Comparison of ENCODE assay signal across 1 fruit fly cellular context in genomic region chr3R:30550044-30550443, dm6.
TF ChIP-seq lines count a peak whose summit lies in the region.

No protein-coding gene starts in this region.

TF ChIP-seq in whole organism, embryonic, 481 proteins besides CTCF, POLR2A, EP300 and RAD21 (continued from another document):
- TF ChIP-seq pros (GFP tag; optimal IDR thresholded peaks at IDR 0.05; lab: Kevin White, UChicago) (no peak), Hey (tag; optimal IDR thresholded peaks at IDR 0.05; lab: Kevin White, UChicago) (no peak), CG9437 (GFP tag; optimal IDR thresholded peaks at IDR 0.05; lab: Kevin White, UChicago) (no peak), CG7839 (tag; optimal IDR thresholded peaks at IDR 0.05; lab: Kevin White, UChicago) (peak; percentile 35), lola (GFP tag; optimal IDR thresholded peaks at IDR 0.05; lab: Kevin White, UChicago) (no peak), br (optimal IDR thresholded peaks at IDR 0.05; lab: Kevin White, UChicago) (no peak), nau (GFP tag; optimal IDR thresholded peaks at IDR 0.05; lab: Kevin White, UChicago) (no peak), CG10147 (GFP tag; optimal IDR thresholded peaks at IDR 0.05; lab: Kevin White, UChicago) (peak; percentile 4), CG17612 (GFP tag; IDR thresholded peaks at IDR 0.05; lab: Robert Waterston, UW) (no peak), pita (GFP tag; optimal IDR thresholded peaks at IDR 0.05; lab: Kevin White, UChicago) (no peak), CG3065 (GFP tag; optimal IDR thresholded peaks at IDR 0.05; lab: Kevin White, UChicago) (no peak), CG4730 (GFP tag; IDR thresholded peaks at IDR 0.05; lab: Robert Waterston, UW) (no peak), CG31388 (GFP tag; optimal IDR thresholded peaks at IDR 0.05; lab: Kevin White, UChicago) (no peak), ems (GFP tag; optimal IDR thresholded peaks at IDR 0.05; lab: Kevin White, UChicago) (no peak), BEAF-32 (GFP tag; optimal IDR thresholded peaks at IDR 0.05; lab: Kevin White, UChicago) (no peak), CG34422 (GFP tag; IDR thresholded peaks at IDR 0.05; lab: Robert Waterston, UW) (no peak), CG10462 (GFP tag; optimal IDR thresholded peaks at IDR 0.05; lab: Kevin White, UChicago) (no peak), CG8944 (GFP tag; optimal IDR thresholded peaks at IDR 0.05; lab: Kevin White, UChicago) (no peak), CG9876 (GFP tag; optimal IDR thresholded peaks at IDR 0.05; lab: Kevin White, UChicago) (no peak), HHEX (GFP tag; optimal IDR thresholded peaks at IDR 0.05; lab: Kevin White, UChicago) (peak; percentile 5), CG11456 (GFP tag; IDR thresholded peaks at IDR 0.05; lab: Robert Waterston, UW) (no peak), fd102C (GFP tag; optimal IDR thresholded peaks at IDR 0.05; lab: Kevin White, UChicago) (no peak), knrl (GFP tag; IDR thresholded peaks at IDR 0.05; lab: Robert Waterston, UW; ENCODE audit: partially characterized antibody) (no peak), CG14710 (tag; optimal IDR thresholded peaks at IDR 0.05; lab: Kevin White, UChicago) (no peak), kay (GFP tag; optimal IDR thresholded peaks at IDR 0.05; lab: Kevin White, UChicago) (no peak), gcm2 (GFP tag; optimal IDR thresholded peaks at IDR 0.05; lab: Kevin White, UChicago) (no peak), Doc3 (GFP tag; IDR thresholded peaks at IDR 0.05; lab: Robert Waterston, UW; ENCODE audit: partially characterized antibody) (no peak), esg (GFP tag; conservative IDR thresholded peaks at IDR 0.05; lab: Robert Waterston, UW) (no peak), nerfin-2 (GFP tag; IDR thresholded peaks at IDR 0.05; lab: Robert Waterston, UW; ENCODE audit: partially characterized antibody) (no peak), row (GFP tag; IDR thresholded peaks at IDR 0.05; lab: Robert Waterston, UW) (peak; percentile 53), tap (tag; optimal IDR thresholded peaks at IDR 0.05; lab: Kevin White, UChicago) (no peak), CG13296 (GFP tag; optimal IDR thresholded peaks at IDR 0.05; lab: Kevin White, UChicago) (no peak), CG10979 (tag; optimal IDR thresholded peaks at IDR 0.05; lab: Kevin White, UChicago) (no peak), CG10654 (GFP tag; optimal IDR thresholded peaks at IDR 0.05; lab: Kevin White, UChicago) (no peak), CG12659 (GFP tag; optimal IDR thresholded peaks at IDR 0.05; lab: Kevin White, UChicago) (peak; percentile 7), Scr (GFP tag; IDR thresholded peaks at IDR 0.05; lab: Robert Waterston, UW; ENCODE audit: partially characterized antibody) (no peak), CG17802 (tag; optimal IDR thresholded peaks at IDR 0.05; lab: Kevin White, UChicago) (no peak), Dbx (GFP tag; IDR thresholded peaks at IDR 0.05; lab: Robert Waterston, UW) (peak; percentile 37; the same call in 1 of the 3 replicates), CG10959 (GFP tag; IDR thresholded peaks at IDR 0.05; lab: Robert Waterston, UW) (no peak), CG12391 (tag; optimal IDR thresholded peaks at IDR 0.05; lab: Kevin White, UChicago) (no peak), CG4854 (GFP tag; optimal IDR thresholded peaks at IDR 0.05; lab: Kevin White, UChicago) (no peak), Dip3 (GFP tag; optimal IDR thresholded peaks at IDR 0.05; lab: Kevin White, UChicago) (no peak), aop (GFP tag; IDR thresholded peaks at IDR 0.05; lab: Robert Waterston, UW) (no peak), hbn (GFP tag; IDR thresholded peaks at IDR 0.05; lab: Robert Waterston, UW; ENCODE audit: partially characterized antibody) (no peak), mam (GFP tag; optimal IDR thresholded peaks at IDR 0.05; lab: Kevin White, UChicago) (peak; percentile 47), ind (GFP tag; optimal IDR thresholded peaks at IDR 0.05; lab: Kevin White, UChicago) (no peak), Meics (GFP tag; optimal IDR thresholded peaks at IDR 0.05; lab: Kevin White, UChicago) (peak; percentile 31), danr (GFP tag; IDR thresholded peaks at IDR 0.05; lab: Robert Waterston, UW) (no peak), Atf3 (GFP tag; optimal IDR thresholded peaks at IDR 0.05; lab: Kevin White, UChicago) (no peak), Nf-YB (GFP tag; optimal IDR thresholded peaks at IDR 0.05; lab: Kevin White, UChicago) (no peak), rib (GFP tag; IDR thresholded peaks at IDR 0.05; lab: Robert Waterston, UW) (no peak), pnt (GFP tag; optimal IDR thresholded peaks at IDR 0.05; lab: Kevin White, UChicago) (no peak), CG2120 (GFP tag; optimal IDR thresholded peaks at IDR 0.05; lab: Kevin White, UChicago) (peak; percentile 58), CG6791 (GFP tag; IDR thresholded peaks at IDR 0.05; lab: Robert Waterston, UW; ENCODE audit: partially characterized antibody) (no peak), CG4820 (GFP tag; optimal IDR thresholded peaks at IDR 0.05; lab: Kevin White, UChicago) (no peak), Spps (tag; optimal IDR thresholded peaks at IDR 0.05; lab: Kevin White, UChicago) (no peak), ewg (GFP tag; optimal IDR thresholded peaks at IDR 0.05; lab: Kevin White, UChicago) (no peak), CG8089 (GFP tag; optimal IDR thresholded peaks at IDR 0.05; lab: Kevin White, UChicago) (no peak), B-H1 (GFP tag; IDR thresholded peaks at IDR 0.05; lab: Robert Waterston, UW) (no peak), pan (optimal IDR thresholded peaks at IDR 0.05; lab: Kevin White, UChicago) (no peak), pan (GFP tag; optimal IDR thresholded peaks at IDR 0.05 in 1 of 2, IDR thresholded peaks at IDR 0.05 in 1 of 2) (peak in 1 of 2 experiments; percentile 38), CG6854 (GFP tag; optimal IDR thresholded peaks at IDR 0.05; lab: Kevin White, UChicago) (no peak), oc (tag; optimal IDR thresholded peaks at IDR 0.05; lab: Kevin White, UChicago) (no peak), caup (GFP tag; optimal IDR thresholded peaks at IDR 0.05; lab: Kevin White, UChicago; ENCODE audit: severe bottlenecking) (peak; percentile 24), nmo (GFP tag; optimal IDR thresholded peaks at IDR 0.05; lab: Kevin White, UChicago) (no peak), CG12744 (GFP tag; optimal IDR thresholded peaks at IDR 0.05; lab: Kevin White, UChicago) (no peak), dan (GFP tag; IDR thresholded peaks at IDR 0.05; lab: Robert Waterston, UW) (no peak), CG17568 (GFP tag; optimal IDR thresholded peaks at IDR 0.05; lab: Kevin White, UChicago) (no peak), twi (tag; optimal IDR thresholded peaks at IDR 0.05; lab: Kevin White, UChicago) (no peak), CG30020 (tag; optimal IDR thresholded peaks at IDR 0.05; lab: Kevin White, UChicago) (no peak), pfk (GFP tag; optimal IDR thresholded peaks at IDR 0.05; lab: Kevin White, UChicago) (no peak), CG6813 (GFP tag; optimal IDR thresholded peaks at IDR 0.05; lab: Kevin White, UChicago) (no peak), CG14667 (GFP tag; IDR thresholded peaks at IDR 0.05; lab: Robert Waterston, UW) (peak; percentile 28; the same call in 1 of the 2 replicates), salm (tag; optimal IDR thresholded peaks at IDR 0.05; lab: Kevin White, UChicago) (no peak), dm (GFP tag; optimal IDR thresholded peaks at IDR 0.05; lab: Kevin White, UChicago) (no peak), Chrac-16 (GFP tag; optimal IDR thresholded peaks at IDR 0.05; lab: Kevin White, UChicago) (no peak), Rx (GFP tag; IDR thresholded peaks at IDR 0.05; lab: Robert Waterston, UW) (no peak), stc (GFP tag; IDR thresholded peaks at IDR 0.05; lab: Robert Waterston, UW) (peak; percentile 12; the same call in 1 of the 2 replicates), phol (tag; optimal IDR thresholded peaks at IDR 0.05; lab: Kevin White, UChicago) (no peak), yki (optimal IDR thresholded peaks at IDR 0.05; lab: Kevin White, UChicago) (no peak), D19A (tag; optimal IDR thresholded peaks at IDR 0.05; lab: Kevin White, UChicago) (no peak), CG11504 (tag; optimal IDR thresholded peaks at IDR 0.05; lab: Kevin White, UChicago) (peak; percentile 35), Gsc (GFP tag; IDR thresholded peaks at IDR 0.05; lab: Robert Waterston, UW) (no peak), CG17361 (GFP tag; IDR thresholded peaks at IDR 0.05; lab: Robert Waterston, UW) (no peak), Tbp (GFP tag; optimal IDR thresholded peaks at IDR 0.05; lab: Kevin White, UChicago) (no peak), gt (GFP tag; IDR thresholded peaks at IDR 0.05; lab: Robert Waterston, UW) (no peak), chif (GFP tag; optimal IDR thresholded peaks at IDR 0.05; lab: Kevin White, UChicago) (no peak), CG3281 (GFP tag; optimal IDR thresholded peaks at IDR 0.05; lab: Kevin White, UChicago) (peak; percentile 25), bab2 (GFP tag; optimal IDR thresholded peaks at IDR 0.05; lab: Kevin White, UChicago) (no peak), Antp (GFP tag; optimal IDR thresholded peaks at IDR 0.05; lab: Kevin White, UChicago) (peak; percentile 25), Bteb2 (GFP tag; optimal IDR thresholded peaks at IDR 0.05; lab: Kevin White, UChicago) (no peak), Fer1 (GFP tag; optimal IDR thresholded peaks at IDR 0.05; lab: Kevin White, UChicago) (peak; percentile 48), CG33213 (GFP tag; optimal IDR thresholded peaks at IDR 0.05; lab: Kevin White, UChicago) (no peak), CG13287 (GFP tag; IDR thresholded peaks at IDR 0.05; lab: Robert Waterston, UW; ENCODE audit: partially characterized antibody) (no peak), CG9817 (tag; optimal IDR thresholded peaks at IDR 0.05; lab: Kevin White, UChicago) (no peak), ranshi (GFP tag; IDR thresholded peaks at IDR 0.05; lab: Robert Waterston, UW) (no peak), wor (GFP tag; IDR thresholded peaks at IDR 0.05; lab: Robert Waterston, UW) (no peak), CG8359 (GFP tag; optimal IDR thresholded peaks at IDR 0.05; lab: Kevin White, UChicago; ENCODE audit: borderline replicate concordance) (no peak), Ptx1 (GFP tag; IDR thresholded peaks at IDR 0.05; lab: Robert Waterston, UW) (0 out of 2 replicates have a peak, but pooled peaks have one; percentile 13), CG30431 (GFP tag; optimal IDR thresholded peaks at IDR 0.05; lab: Kevin White, UChicago) (no peak), so (GFP tag; IDR thresholded peaks at IDR 0.05; lab: Robert Waterston, UW) (no peak), sd (tag; optimal IDR thresholded peaks at IDR 0.05; lab: Kevin White, UChicago) (no peak), gfzf (GFP tag; optimal IDR thresholded peaks at IDR 0.05; lab: Kevin White, UChicago) (no peak), sug (tag; optimal IDR thresholded peaks at IDR 0.05; lab: Kevin White, UChicago) (no peak), hkb (optimal IDR thresholded peaks at IDR 0.05; lab: Kevin White, UChicago) (no peak), hkb (GFP tag; IDR thresholded peaks at IDR 0.05; lab: Robert Waterston, UW) (0 out of 2 replicates have a peak, but pooled peaks have one; percentile 13), HLHmδ (GFP tag; optimal IDR thresholded peaks at IDR 0.05; lab: Kevin White, UChicago) (no peak), E2f1 (GFP tag; IDR thresholded peaks at IDR 0.05; lab: Robert Waterston, UW) (no peak), org-1 (GFP tag; optimal IDR thresholded peaks at IDR 0.05; lab: Kevin White, UChicago) (peak; percentile 22), BtbVII (GFP tag; optimal IDR thresholded peaks at IDR 0.05; lab: Kevin White, UChicago) (no peak), Side (GFP tag; optimal IDR thresholded peaks at IDR 0.05; lab: Kevin White, UChicago) (no peak), slbo (GFP tag; IDR thresholded peaks at IDR 0.05; lab: Robert Waterston, UW) (peak; percentile 56; the same call in 1 of the 2 replicates), Med (GFP tag; lab: Kevin White, UChicago) (peak; percentile 81), bsh (GFP tag; optimal IDR thresholded peaks at IDR 0.05; lab: Kevin White, UChicago) (no peak), nerfin-1 (tag; optimal IDR thresholded peaks at IDR 0.05; lab: Kevin White, UChicago) (no peak), ap (GFP tag; IDR thresholded peaks at IDR 0.05; lab: Robert Waterston, UW) (0 out of 2 replicates have a peak, but pooled peaks have one; percentile 22), kah (GFP tag; optimal IDR thresholded peaks at IDR 0.05; lab: Kevin White, UChicago) (no peak), CG13123 (GFP tag; optimal IDR thresholded peaks at IDR 0.05; lab: Kevin White, UChicago) (no peak)
